Worm (Caenorhabditis elegans): ENCODE data around the gene K08D12.4.

ce11 chrIV:1706996-1707395 is at the start of gene K08D12.4:
- TF ChIP-seq ztf-11 (tag; optimal IDR thresholded peaks at IDR 0.05) (no peak), unc-62 (GFP tag; optimal IDR thresholded peaks at IDR 0.05) (no peak), mep-1 (tag; optimal IDR thresholded peaks at IDR 0.05) (no peak), lsy-2 (tag; optimal IDR thresholded peaks at IDR 0.05) (no peak), elt-3 (tag; optimal IDR thresholded peaks at IDR 0.05) (no peak), snpc-4 (tag; optimal IDR thresholded peaks at IDR 0.05) (no peak), lin-13 (tag; optimal IDR thresholded peaks at IDR 0.05) (no peak), mab-5 (tag; optimal IDR thresholded peaks at IDR 0.05) (no peak), nhr-76 (tag; optimal IDR thresholded peaks at IDR 0.05) (no peak), sem-2 (GFP tag; optimal IDR thresholded peaks at IDR 0.05) (no peak), unc-120 (tag; optimal IDR thresholded peaks at IDR 0.05; ENCODE audit: poor library complexity, severe bottlenecking) (no peak), pha-4 (tag; optimal IDR thresholded peaks at IDR 0.05) (no peak), drap-1 (GFP tag; optimal IDR thresholded peaks at IDR 0.05) (no peak), blmp-1 (tag; optimal IDR thresholded peaks at IDR 0.05) (no peak)
